Fruit fly (Drosophila melanogaster) whole organism, prepupa: Measurements from ENCODE around the gene stai.
A peak's percentile ranks its signal among the peaks of the same experiment; 100 is the strongest.

Experiments used
- Blimp-1 ChIP-seq: fragments of 200-800 bp; sonication (Bioruptor generic); optimal IDR thresholded peaks from 3 replicates; lab custom pipeline; 2017; ENCODE audit warnings: missing biosample characterization, missing genetic modification characterization, mild to moderate bottlenecking, moderate library complexity, missing genetic modification reagents
- CG10669 ChIP-seq: fragments of 200-800 bp; sonication (Bioruptor generic); optimal IDR thresholded peaks from 3 replicates; lab custom pipeline; 2018; ENCODE audit warnings: missing biosample characterization, mild to moderate bottlenecking, missing genetic modification characterization, moderate library complexity
- CG11294 ChIP-seq: fragments of 200-800 bp; sonication (Bioruptor generic); IDR thresholded peaks from 2 replicates; pipeline ENCODE4 v1.3.6; 2022; ENCODE audit warnings: missing biosample characterization, missing genetic modification characterization
- CG11762 ChIP-seq: fragments of 200-800 bp; sonication (Bioruptor generic); optimal IDR thresholded peaks from 3 replicates; lab custom pipeline; 2016; ENCODE audit warnings: missing biosample characterization, missing genetic modification characterization; ENCODE audit not compliant: insufficient read depth
- CG11902 ChIP-seq: fragments of 200-800 bp; sonication (Bioruptor generic); optimal IDR thresholded peaks from 3 replicates; lab custom pipeline; 2016; ENCODE audit warnings: missing biosample characterization, missing genetic modification characterization
- CG15336 ChIP-seq: fragments of 200-800 bp; sonication (Bioruptor generic); IDR thresholded peaks from 2 replicates; pipeline ENCODE4 v1.3.6; 2022; ENCODE audit warnings: missing biosample characterization, missing genetic modification characterization
- CG16779 ChIP-seq: fragments of 200-800 bp; sonication (Bioruptor generic); optimal IDR thresholded peaks from 3 replicates; lab custom pipeline; 2017; ENCODE audit warnings: missing biosample characterization, mild to moderate bottlenecking, missing genetic modification characterization
- CG3032 ChIP-seq: fragments of 200-800 bp; optimal IDR thresholded peaks from 2 replicates; lab custom pipeline; 2019; ENCODE audit warnings: missing biosample characterization, mild to moderate bottlenecking, missing genetic modification characterization, moderate library complexity
- CG31627 ChIP-seq: fragments of 200-800 bp; sonication (Bioruptor generic); optimal IDR thresholded peaks from 3 replicates; lab custom pipeline; 2016; ENCODE audit warnings: missing biosample characterization, missing genetic modification characterization
- CG32006 ChIP-seq: fragments of 200-800 bp; sonication (Bioruptor generic); optimal IDR thresholded peaks from 3 replicates; lab custom pipeline; 2017; ENCODE audit warnings: missing biosample characterization, mild to moderate bottlenecking, missing genetic modification characterization
- CG34406 ChIP-seq: fragments of 200-800 bp; sonication (Bioruptor generic); optimal IDR thresholded peaks from 3 replicates; lab custom pipeline; 2016; ENCODE audit warnings: missing biosample characterization, missing genetic modification characterization
- CG3919 ChIP-seq: fragments of 200-800 bp; sonication (Bioruptor generic); optimal IDR thresholded peaks from 3 replicates; lab custom pipeline; 2016; ENCODE audit warnings: missing biosample characterization, missing genetic modification characterization
- CG4318 ChIP-seq: fragments of 200-800 bp; sonication (Bioruptor generic); optimal IDR thresholded peaks from 3 replicates; lab custom pipeline; 2017; ENCODE audit warnings: missing biosample characterization, mild to moderate bottlenecking, missing genetic modification characterization
- CG6276 ChIP-seq: fragments of 200-800 bp; sonication (Bioruptor generic); optimal IDR thresholded peaks from 2 replicates; lab custom pipeline; 2017; ENCODE audit warnings: missing biosample characterization, mild to moderate bottlenecking, missing genetic modification characterization
- CG6792 ChIP-seq: fragments of 200-800 bp; sonication (Bioruptor generic); optimal IDR thresholded peaks from 3 replicates; lab custom pipeline; 2016; ENCODE audit warnings: missing biosample characterization, missing genetic modification characterization
- CG6854 ChIP-seq: fragments of 200-800 bp; sonication (Bioruptor generic); optimal IDR thresholded peaks from 2 replicates; lab custom pipeline; 2017; ENCODE audit warnings: missing biosample characterization, mild to moderate bottlenecking, missing genetic modification characterization
- CG8119 ChIP-seq: fragments of 200-800 bp; sonication (Bioruptor generic); IDR thresholded peaks from 3 replicates; pipeline ENCODE4 v1.3.6; 2022; ENCODE audit warnings: missing biosample characterization, missing genetic modification characterization
- CG8319 ChIP-seq: fragments of 200-800 bp; sonication (Bioruptor generic); optimal IDR thresholded peaks from 3 replicates; lab custom pipeline; 2016; ENCODE audit warnings: missing biosample characterization, missing genetic modification characterization
- CG8632 ChIP-seq: fragments of 200-800 bp; sonication (Bioruptor generic); optimal IDR thresholded peaks from 3 replicates; lab custom pipeline; 2016; ENCODE audit warnings: missing biosample characterization, missing genetic modification characterization
- CG9139 ChIP-seq: fragments of 200-800 bp; sonication (Bioruptor generic); optimal IDR thresholded peaks from 3 replicates; lab custom pipeline; 2017; ENCODE audit warnings: missing biosample characterization, mild to moderate bottlenecking, missing genetic modification characterization
- Eip75B ChIP-seq: fragments of 200-800 bp; sonication (Bioruptor generic); optimal IDR thresholded peaks from 3 replicates; lab custom pipeline; 2016; ENCODE audit warnings: missing biosample characterization, missing genetic modification characterization
- Eip78C ChIP-seq: fragments of 200-800 bp; sonication (Bioruptor generic); peaks from one replicate; lab custom pipeline; 2016; ENCODE audit warnings: missing biosample characterization, missing genetic modification characterization
- Ets21C ChIP-seq: fragments of 200-800 bp; sonication (Bioruptor generic); optimal IDR thresholded peaks from 3 replicates; lab custom pipeline; 2016; ENCODE audit warnings: missing biosample characterization, missing genetic modification characterization
- Ets96B ChIP-seq: fragments of 200-800 bp; optimal IDR thresholded peaks from 2 replicates; lab custom pipeline; 2019; ENCODE audit warnings: missing biosample characterization, mild to moderate bottlenecking, missing genetic modification characterization, moderate library complexity
- Gug ChIP-seq: fragments of 200-800 bp; sonication (Bioruptor generic); IDR thresholded peaks from 2 replicates; pipeline ENCODE4 v1.3.6; 2022; ENCODE audit warnings: missing biosample characterization, missing genetic modification characterization
- Hr39 ChIP-seq: fragments of 200-800 bp; sonication (Bioruptor generic); optimal IDR thresholded peaks from 2 replicates; lab custom pipeline; 2016; ENCODE audit warnings: missing biosample characterization, missing genetic modification characterization
- Hr4 ChIP-seq: fragments of 200-800 bp; sonication (Bioruptor generic); optimal IDR thresholded peaks from 3 replicates; lab custom pipeline; 2016; ENCODE audit warnings: missing biosample characterization, missing genetic modification characterization
- Lpt ChIP-seq: fragments of 200-800 bp; sonication (Bioruptor generic); optimal IDR thresholded peaks from 3 replicates; lab custom pipeline; 2016; ENCODE audit warnings: missing biosample characterization, missing genetic modification characterization
- Met ChIP-seq: fragments of 200-800 bp; sonication (Bioruptor generic); optimal IDR thresholded peaks from 3 replicates; lab custom pipeline; 2016; ENCODE audit warnings: missing biosample characterization, missing genetic modification characterization
- Smox ChIP-seq: fragments of 200-800 bp; sonication (Bioruptor generic); optimal IDR thresholded peaks from 3 replicates; lab custom pipeline; 2016; ENCODE audit warnings: missing biosample characterization, missing genetic modification characterization
- Sox102F ChIP-seq: fragments of 200-800 bp; sonication (Bioruptor generic); optimal IDR thresholded peaks from 2 replicates; lab custom pipeline; 2016; ENCODE audit warnings: missing biosample characterization, mild to moderate bottlenecking, missing genetic modification characterization
- Sox15 ChIP-seq: fragments of 200-800 bp; sonication (Bioruptor generic); optimal IDR thresholded peaks from 3 replicates; lab custom pipeline; 2016; ENCODE audit warnings: missing biosample characterization, missing genetic modification characterization
- acj6 ChIP-seq: fragments of 200-800 bp; sonication (Bioruptor generic); optimal IDR thresholded peaks from 3 replicates; lab custom pipeline; 2016; ENCODE audit warnings: missing biosample characterization, missing genetic modification characterization
- cyc ChIP-seq: fragments of 200-800 bp; sonication (Bioruptor generic); optimal IDR thresholded peaks from 3 replicates; lab custom pipeline; 2016; ENCODE audit warnings: missing biosample characterization, missing genetic modification characterization
- dac ChIP-seq: fragments of 200-800 bp; sonication (Bioruptor generic); optimal IDR thresholded peaks from 2 replicates; lab custom pipeline; 2017; ENCODE audit warnings: missing biosample characterization, mild to moderate bottlenecking, missing genetic modification characterization
- dsx ChIP-seq: fragments of 200-800 bp; optimal IDR thresholded peaks from 3 replicates; lab custom pipeline; 2019; ENCODE audit warnings: missing biosample characterization, mild to moderate bottlenecking, missing genetic modification characterization, moderate library complexity; ENCODE audit not compliant: poor library complexity, severe bottlenecking
- esn ChIP-seq: fragments of 200-800 bp; sonication (Bioruptor generic); optimal IDR thresholded peaks from 2 replicates; lab custom pipeline; 2016; ENCODE audit warnings: missing biosample characterization, mild to moderate bottlenecking, missing genetic modification characterization, moderate library complexity
- net ChIP-seq: fragments of 200-800 bp; sonication (Bioruptor generic); optimal IDR thresholded peaks from 3 replicates; lab custom pipeline; 2016; ENCODE audit warnings: missing biosample characterization, missing genetic modification characterization
- pdm3 ChIP-seq: fragments of 200-800 bp; sonication (Bioruptor generic); optimal IDR thresholded peaks from 3 replicates; lab custom pipeline; 2016; ENCODE audit warnings: missing biosample characterization, missing genetic modification characterization
- spab ChIP-seq: fragments of 200-800 bp; sonication (Bioruptor generic); optimal IDR thresholded peaks from 2 replicates; lab custom pipeline; 2017; ENCODE audit warnings: missing biosample characterization, mild to moderate bottlenecking, missing genetic modification characterization, missing genetic modification reagents
- topi ChIP-seq: fragments of 200-800 bp; sonication (Bioruptor generic); optimal IDR thresholded peaks from 3 replicates; lab custom pipeline; 2016; ENCODE audit warnings: missing biosample characterization, missing genetic modification characterization

stai gene

DNA sequence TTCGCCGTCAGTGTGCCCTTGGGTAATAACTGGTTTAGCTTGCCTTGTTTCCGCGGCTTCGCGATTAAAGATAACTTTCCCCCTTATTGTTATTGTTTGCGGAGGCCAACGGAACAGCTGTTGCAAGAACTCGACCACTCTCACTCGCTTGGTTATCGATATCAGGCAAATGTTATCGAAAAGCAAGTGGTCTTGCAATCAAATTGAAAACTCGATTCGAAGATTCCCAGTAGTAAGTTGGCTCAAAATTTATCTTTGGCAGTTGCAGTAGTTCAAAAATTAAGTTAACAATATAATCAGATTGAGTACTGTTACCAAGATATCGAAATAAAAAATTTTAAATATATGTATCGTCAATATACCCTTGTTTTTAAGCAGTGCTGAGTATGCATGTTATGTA lies 34.4 kb upstream of the stai start, which contains the start of the genes Fbw5 and CG9147 (continued):
- peak; percentile 99 for TF ChIP-seq CG9139 (GFP tag; lab: Kevin White, UChicago)
- TF ChIP-seq Hr39, result peak; percentile 100
- TF ChIP-seq topi (GFP tag; lab: Kevin White, UChicago), result peak; percentile 100
- TF ChIP-seq CG10669 (GFP tag; lab: Kevin White, UChicago), result peak; percentile 100
- TF ChIP-seq CG31627 (GFP tag; lab: Kevin White, UChicago), result peak; percentile 100
- peak; percentile 99 for TF ChIP-seq Ets21C (GFP tag; lab: Kevin White, UChicago)
- peak; percentile 100 for TF ChIP-seq CG32006 (GFP tag; lab: Kevin White, UChicago)
- TF ChIP-seq Eip78C (GFP tag; lab: Kevin White, UChicago), result peak; percentile 100
- peak; percentile 100 for TF ChIP-seq Smox (GFP tag; lab: Kevin White, UChicago)
- TF ChIP-seq spab, result peak; percentile 99
- peak; percentile 100 for TF ChIP-seq Ets96B
- peak; percentile 100 for TF ChIP-seq Eip75B (GFP tag; lab: Kevin White, UChicago)
- peak; percentile 99 for TF ChIP-seq Lpt (GFP tag; lab: Kevin White, UChicago)
- peak; percentile 99 for TF ChIP-seq Blimp-1 (GFP tag; lab: Kevin White, UChicago)
- peak; percentile 99 for TF ChIP-seq Gug (GFP tag; lab: Robert Waterston, UW)
- TF ChIP-seq esn (GFP tag; lab: Kevin White, UChicago), result peak; percentile 100
- TF ChIP-seq CG11902, result peak; percentile 99
- TF ChIP-seq dsx (GFP tag; lab: Kevin White, UChicago), result peak; percentile 99
- TF ChIP-seq Hr4 (GFP tag; lab: Kevin White, UChicago), result peak; percentile 100
- peak; percentile 100 for TF ChIP-seq Sox102F
- TF ChIP-seq cyc (GFP tag; lab: Kevin White, UChicago), result peak; percentile 100
- TF ChIP-seq net (GFP tag; lab: Kevin White, UChicago), result peak; percentile 100
- TF ChIP-seq CG6854, result peak; percentile 99
- peak; percentile 99 for TF ChIP-seq CG6276 (GFP tag; lab: Kevin White, UChicago)
- TF ChIP-seq CG34406 (GFP tag; lab: Kevin White, UChicago), result peak; percentile 100
- peak; percentile 99 for TF ChIP-seq CG16779 (tag; lab: Kevin White, UChicago)
- TF ChIP-seq, all 60 proteins: peak for 60

dm6 chr2L:6068544-6069251 lies 31.5 kb upstream of the stai start, which contains the start of the genes CG9150 and Pfdn1:
Gene CG9150 (minus strand): TSS chr2L:6068594.
Gene Pfdn1 (plus strand): TSS chr2L:6069079.
- no peak for TF ChIP-seq CG3032 (tag; lab: Kevin White, UChicago)
- no peak for TF ChIP-seq Ets21C (GFP tag; lab: Kevin White, UChicago)
- no peak for TF ChIP-seq CG11294 (GFP tag; lab: Robert Waterston, UW)
- peak; percentile 9 for TF ChIP-seq esn (GFP tag; lab: Kevin White, UChicago)
- TF ChIP-seq pdm3, result no peak
- TF ChIP-seq Eip78C (GFP tag; lab: Kevin White, UChicago), result peak; percentile 61
- TF ChIP-seq CG10669 (GFP tag; lab: Kevin White, UChicago), result no peak

DNA sequence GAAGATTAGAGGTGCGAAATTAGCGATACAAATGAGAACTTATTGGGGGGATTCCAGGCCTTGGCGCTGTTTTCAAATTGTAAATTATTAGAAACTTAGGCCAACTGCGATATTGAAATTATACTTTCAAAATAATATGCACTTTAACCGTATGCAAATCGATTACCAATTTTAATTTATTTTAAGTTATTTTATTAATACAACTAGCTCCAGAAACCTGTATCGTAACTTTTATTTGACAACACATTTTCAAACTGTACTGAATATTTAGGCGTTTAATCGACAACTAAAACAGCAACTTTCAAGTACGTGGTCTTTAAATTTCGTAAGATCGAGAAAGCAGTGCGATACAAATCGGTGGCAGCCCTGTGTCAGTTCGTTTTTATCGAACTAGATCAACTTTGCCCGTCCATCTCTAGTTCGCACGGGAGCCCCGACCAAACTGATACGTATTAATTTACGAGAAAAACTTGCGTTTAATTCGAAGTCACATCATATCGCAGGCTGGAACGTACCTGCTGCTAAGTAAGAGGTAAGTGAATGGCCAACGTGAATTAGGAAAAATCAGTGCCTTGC lies 29.4 kb upstream of the stai start, which contains the start of the genes CG9154 and Kr-h2:
Gene CG9154, minus strand, starts transcription at position 31 of the 576 bp plus-strand sequence.
Gene Kr-h2, plus strand, starts transcription at position 335 of the 576 bp plus-strand sequence.
- TF ChIP-seq CG10669 (GFP tag; lab: Kevin White, UChicago) (no peak), Sox15 (GFP tag; lab: Kevin White, UChicago) (no peak), CG15336 (GFP tag; lab: Robert Waterston, UW) (no peak; the same call in 1 of the 2 replicates), dac (GFP tag; lab: Kevin White, UChicago) (no peak), CG9139 (GFP tag; lab: Kevin White, UChicago) (no peak), cyc (GFP tag; lab: Kevin White, UChicago) (peak; percentile 39), CG3032 (tag; lab: Kevin White, UChicago) (peak; percentile 34), dsx (GFP tag; lab: Kevin White, UChicago) (peak; percentile 14), CG32006 (GFP tag; lab: Kevin White, UChicago) (peak; percentile 54), net (GFP tag; lab: Kevin White, UChicago) (no peak), CG6792 (GFP tag; lab: Kevin White, UChicago) (no peak), CG11294 (GFP tag; lab: Robert Waterston, UW) (0 out of 2 replicates have a peak, but pooled peaks have one; percentile 34), CG8632 (GFP tag; lab: Kevin White, UChicago) (peak; percentile 32), CG4318 (GFP tag; lab: Kevin White, UChicago) (no peak), Smox (GFP tag; lab: Kevin White, UChicago) (no peak), topi (GFP tag; lab: Kevin White, UChicago) (peak; percentile 53), CG3919 (GFP tag; lab: Kevin White, UChicago) (no peak), Gug (GFP tag; lab: Robert Waterston, UW) (peak; percentile 59; the same call in 1 of the 2 replicates), CG8319 (GFP tag; lab: Kevin White, UChicago) (no peak), pdm3 (no peak), CG11762 (GFP tag; lab: Kevin White, UChicago) (no peak), CG11902 (no peak), CG8119 (GFP tag; lab: Robert Waterston, UW) (peak; percentile 64), Ets96B (peak; percentile 29), Ets21C (GFP tag; lab: Kevin White, UChicago) (no peak), Met (GFP tag; lab: Kevin White, UChicago) (peak; percentile 56), Eip75B (GFP tag; lab: Kevin White, UChicago) (no peak), CG6854 (peak; percentile 21), acj6 (GFP tag; lab: Kevin White, UChicago) (no peak), spab (no peak)
